Fruit fly (Drosophila melanogaster) whole organism, embryonic: ENCODE measurements around the gene Dtg.
A peak's percentile ranks its signal among the peaks of the same experiment; 100 is the strongest.

Experiments used
- Atf6 ChIP-seq: fragments of 200-800 bp; sonication (Bioruptor generic); IDR thresholded peaks from 2 replicates; pipeline ENCODE4 v1.3.6; 2022; ENCODE audit warnings: missing biosample characterization, missing genetic modification characterization
- Bgb ChIP-seq: fragments of 200-800 bp; sonication (Bioruptor generic); IDR thresholded peaks from 2 replicates; pipeline ENCODE4 v1.3.6; 2022; ENCODE audit warnings: missing biosample characterization, missing genetic modification characterization; ENCODE audit not compliant: partially characterized antibody
- CG10209 ChIP-seq: fragments of 200-800 bp; sonication (Bioruptor generic); optimal IDR thresholded peaks from 3 replicates; lab custom pipeline; 2017; ENCODE audit warnings: missing biosample characterization, mild to moderate bottlenecking, missing genetic modification characterization, missing genetic modification reagents
- CG10321 ChIP-seq: fragments of 200-800 bp; sonication (Bioruptor generic); IDR thresholded peaks from 2 replicates; pipeline ENCODE4 v1.3.6; 2022; ENCODE audit warnings: missing biosample characterization, missing genetic modification characterization
- CG10565 ChIP-seq: fragments of 200-800 bp; sonication (Bioruptor generic); optimal IDR thresholded peaks from 3 replicates; lab custom pipeline; 2016; ENCODE audit warnings: missing biosample characterization, mild to moderate bottlenecking, missing genetic modification characterization
- CG11247 ChIP-seq: fragments of 200-800 bp; sonication (Bioruptor generic); IDR thresholded peaks from 2 replicates; pipeline ENCODE4 v1.3.6; 2022; ENCODE audit warnings: missing biosample characterization, missing genetic modification characterization
- CG12219 ChIP-seq: fragments of 200-800 bp; sonication (Bioruptor generic); optimal IDR thresholded peaks from 3 replicates; lab custom pipeline; 2018; ENCODE audit warnings: missing biosample characterization, mild to moderate bottlenecking, missing genetic modification characterization
- CG1233 ChIP-seq: fragments of 200-800 bp; sonication (Bioruptor generic); optimal IDR thresholded peaks from 4 replicates; lab custom pipeline; 2018; ENCODE audit warnings: missing biosample characterization, mild to moderate bottlenecking, missing genetic modification characterization
- CG17829 ChIP-seq: fragments of 200-800 bp; optimal IDR thresholded peaks from 2 replicates; lab custom pipeline; 2019; ENCODE audit warnings: missing biosample characterization, mild to moderate bottlenecking, missing genetic modification characterization, moderate library complexity
- CG18262 ChIP-seq: fragments of 200-800 bp; optimal IDR thresholded peaks from 3 replicates; lab custom pipeline; 2019; ENCODE audit warnings: missing biosample characterization, mild to moderate bottlenecking, missing genetic modification characterization, moderate library complexity
- CG2120 ChIP-seq: fragments of 200-800 bp; sonication (Bioruptor generic); optimal IDR thresholded peaks from 3 replicates; lab custom pipeline; 2016; ENCODE audit warnings: missing biosample characterization, missing genetic modification characterization
- CG2199 ChIP-seq: fragments of 200-800 bp; sonication (Bioruptor generic); IDR thresholded peaks from 3 replicates; pipeline ENCODE4 v1.3.6; 2022; ENCODE audit warnings: missing biosample characterization, missing genetic modification characterization
- CG2889 ChIP-seq: fragments of 200-800 bp; sonication (Bioruptor generic); IDR thresholded peaks from 3 replicates; pipeline ENCODE4 v1.3.6; 2022; ENCODE audit warnings: missing biosample characterization, missing genetic modification characterization
- CG3407 ChIP-seq: fragments of 200-800 bp; sonication (Bioruptor generic); optimal IDR thresholded peaks from 2 replicates; lab custom pipeline; 2018; ENCODE audit warnings: missing biosample characterization, mild to moderate bottlenecking, missing genetic modification characterization
- CG3838 ChIP-seq: fragments of 200-800 bp; sonication (Bioruptor generic); optimal IDR thresholded peaks from 3 replicates; lab custom pipeline; 2016; ENCODE audit warnings: missing biosample characterization, missing genetic modification characterization
- CG9876 ChIP-seq: fragments of 200-800 bp; sonication (Bioruptor generic); optimal IDR thresholded peaks from 2 replicates; lab custom pipeline; 2016; ENCODE audit warnings: missing biosample characterization, missing genetic modification characterization
- Chrac-16 ChIP-seq: fragments of 200-800 bp; sonication (Bioruptor generic); optimal IDR thresholded peaks from 3 replicates; lab custom pipeline; 2016; ENCODE audit warnings: missing biosample characterization, missing genetic modification characterization
- CkIIα-i1 ChIP-seq: fragments of 200-800 bp; sonication (Bioruptor generic); IDR thresholded peaks from 2 replicates; pipeline ENCODE4 v1.3.6; 2022; ENCODE audit warnings: missing biosample characterization, missing genetic modification characterization
- Dp ChIP-seq: fragments of 200-800 bp; sonication (Bioruptor generic); optimal IDR thresholded peaks from 2 replicates; lab custom pipeline; 2018; ENCODE audit warnings: missing biosample characterization, mild to moderate bottlenecking, missing genetic modification characterization, moderate library complexity
- HHEX ChIP-seq: fragments of 200-800 bp; sonication (Bioruptor generic); optimal IDR thresholded peaks from 3 replicates; lab custom pipeline; 2017; ENCODE audit warnings: missing biosample characterization, mild to moderate bottlenecking, missing genetic modification characterization, missing genetic modification reagents
- Hr51 ChIP-seq, 2 experiments: fragments of 200-800 bp; sonication (Bioruptor generic); optimal IDR thresholded peaks; 2 replicates in 1 of 2; 3 replicates in 1 of 2; lab custom pipeline; 2016 to 2018; ENCODE audit warnings: missing biosample characterization in 2 of 2, missing genetic modification characterization in 2 of 2, mild to moderate bottlenecking in 1 of 2, moderate library complexity in 1 of 2
- Lpt ChIP-seq: fragments of >200 bp; optimal IDR thresholded peaks from 2 replicates; lab custom pipeline; 2018; ENCODE audit warnings: missing biosample characterization, missing genetic modification characterization
- Mrtf ChIP-seq: fragments of 200-800 bp; sonication (Bioruptor generic); IDR thresholded peaks from 3 replicates; pipeline ENCODE4 v1.3.6; 2022; ENCODE audit warnings: missing biosample characterization, missing genetic modification characterization
- Nf-YB ChIP-seq: fragments of 200-800 bp; sonication (Bioruptor generic); optimal IDR thresholded peaks from 3 replicates; lab custom pipeline; 2019; ENCODE audit warnings: missing biosample characterization, mild to moderate bottlenecking, missing genetic modification characterization, moderate library complexity
- Vsx1 ChIP-seq: fragments of 200-800 bp; sonication (Bioruptor generic); optimal IDR thresholded peaks from 2 replicates; lab custom pipeline; 2017; ENCODE audit warnings: missing biosample characterization, mild to moderate bottlenecking, missing genetic modification characterization, missing genetic modification reagents
- Xrp1 ChIP-seq: fragments of 200-800 bp; sonication (Bioruptor generic); IDR thresholded peaks from 2 replicates; pipeline ENCODE4 v1.3.6; 2022; ENCODE audit warnings: missing biosample characterization, missing genetic modification characterization
- amos ChIP-seq: fragments of 200-800 bp; sonication (Bioruptor generic); IDR thresholded peaks from 2 replicates; pipeline ENCODE4 v1.3.6; 2022; ENCODE audit warnings: missing biosample characterization, missing genetic modification characterization; ENCODE audit not compliant: partially characterized antibody
- ato ChIP-seq: fragments of 200-800 bp; sonication (Bioruptor generic); IDR thresholded peaks from 2 replicates; pipeline ENCODE4 v1.3.6; 2022; ENCODE audit warnings: missing biosample characterization, missing genetic modification characterization; ENCODE audit not compliant: partially characterized antibody
- caup ChIP-seq: fragments of 200-800 bp; sonication (Bioruptor generic); optimal IDR thresholded peaks from 3 replicates; lab custom pipeline; 2017; ENCODE audit warnings: missing biosample characterization, mild to moderate bottlenecking, missing genetic modification characterization, moderate library complexity; ENCODE audit not compliant: severe bottlenecking
- da ChIP-seq: fragments of 200-800 bp; sonication (Bioruptor generic); optimal IDR thresholded peaks from 2 replicates; lab custom pipeline; 2016; ENCODE audit warnings: missing biosample characterization, missing genetic modification characterization
- dmrt99B ChIP-seq: fragments of 200-800 bp; sonication (Bioruptor generic); optimal IDR thresholded peaks from 2 replicates; lab custom pipeline; 2018; ENCODE audit warnings: missing biosample characterization, mild to moderate bottlenecking, missing genetic modification characterization, moderate library complexity
- eve ChIP-seq, 2 experiments: fragments of >200 bp; optimal IDR thresholded peaks; 2 replicates each; lab custom pipeline; 2017; ENCODE audit warnings: missing biosample characterization in 2 of 2, missing genetic modification characterization in 2 of 2
- fd64A ChIP-seq: fragments of 200-800 bp; sonication (Bioruptor generic); optimal IDR thresholded peaks from 3 replicates; lab custom pipeline; 2018; ENCODE audit warnings: missing biosample characterization, mild to moderate bottlenecking, missing genetic modification characterization
- ftz-f1 ChIP-seq: fragments of 200-800 bp; sonication (Bioruptor generic); optimal IDR thresholded peaks from 2 replicates; lab custom pipeline; 2016; ENCODE audit warnings: missing biosample characterization, missing genetic modification characterization
- gt ChIP-seq: fragments of 200-800 bp; sonication (Bioruptor generic); IDR thresholded peaks from 2 replicates; pipeline ENCODE4 v1.3.6; 2022; ENCODE audit warnings: missing biosample characterization, missing genetic modification characterization
- hb ChIP-seq: fragments of 200-800 bp; sonication (Bioruptor generic); IDR thresholded peaks from 3 replicates; pipeline ENCODE4 v1.3.6; 2022; ENCODE audit warnings: missing biosample characterization, missing genetic modification characterization; ENCODE audit not compliant: partially characterized antibody
- hbn ChIP-seq: fragments of 200-800 bp; sonication (Bioruptor generic); IDR thresholded peaks from 2 replicates; pipeline ENCODE4 v1.3.6; 2022; ENCODE audit warnings: missing biosample characterization, missing genetic modification characterization; ENCODE audit not compliant: partially characterized antibody
- lilli ChIP-seq: fragments of 200-800 bp; sonication (Bioruptor generic); optimal IDR thresholded peaks from 3 replicates; lab custom pipeline; 2016; ENCODE audit warnings: missing biosample characterization, missing genetic modification characterization
- luna ChIP-seq: fragments of 200-800 bp; sonication (Bioruptor generic); optimal IDR thresholded peaks from 2 replicates; lab custom pipeline; 2016; ENCODE audit warnings: missing biosample characterization, missing genetic modification characterization
- onecut ChIP-seq: fragments of 200-800 bp; sonication (Bioruptor generic); IDR thresholded peaks from 2 replicates; pipeline ENCODE4 v1.3.6; 2022; ENCODE audit warnings: missing biosample characterization, missing genetic modification characterization
- peb ChIP-seq: fragments of 200-800 bp; sonication (Bioruptor generic); IDR thresholded peaks from 2 replicates; pipeline ENCODE4 v1.3.6; 2022; ENCODE audit warnings: missing biosample characterization, missing genetic modification characterization
- run ChIP-seq: fragments of 200-800 bp; sonication (Bioruptor generic); optimal IDR thresholded peaks from 3 replicates; lab custom pipeline; 2018; ENCODE audit warnings: missing biosample characterization, mild to moderate bottlenecking, missing genetic modification characterization
- schlank ChIP-seq: fragments of 200-800 bp; sonication (Bioruptor generic); optimal IDR thresholded peaks from 2 replicates; lab custom pipeline; 2018; ENCODE audit warnings: missing biosample characterization, mild to moderate bottlenecking, missing genetic modification characterization
- scrt ChIP-seq: fragments of 200-800 bp; sonication (Bioruptor generic); optimal IDR thresholded peaks from 2 replicates; lab custom pipeline; 2018; ENCODE audit warnings: missing biosample characterization, mild to moderate bottlenecking, missing genetic modification characterization, moderate library complexity
- sens ChIP-seq: fragments of 200-800 bp; sonication (Bioruptor generic); peaks from one replicate; lab custom pipeline; 2016; ENCODE audit warnings: missing biosample characterization, missing genetic modification characterization
- sima ChIP-seq: fragments of 200-800 bp; sonication (Bioruptor generic); optimal IDR thresholded peaks from 2 replicates; lab custom pipeline; 2016; ENCODE audit warnings: missing biosample characterization, missing genetic modification characterization
- ssp ChIP-seq: fragments of 200-800 bp; sonication (Bioruptor generic); IDR thresholded peaks from 2 replicates; pipeline ENCODE4 v1.3.6; 2022; ENCODE audit warnings: missing biosample characterization, missing genetic modification characterization
- toy ChIP-seq: fragments of 200-800 bp; sonication (Bioruptor generic); IDR thresholded peaks from 2 replicates; pipeline ENCODE4 v1.3.6; 2022; ENCODE audit warnings: missing biosample characterization, missing genetic modification characterization
- trem ChIP-seq: fragments of 200-800 bp; optimal IDR thresholded peaks from 3 replicates; lab custom pipeline; 2019; ENCODE audit warnings: missing biosample characterization, mild to moderate bottlenecking, missing genetic modification characterization, moderate library complexity
- wor ChIP-seq: fragments of 200-800 bp; sonication (Bioruptor generic); IDR thresholded peaks from 2 replicates; pipeline ENCODE4 v1.3.6; 2022; ENCODE audit warnings: missing biosample characterization, missing genetic modification characterization
- zf30C ChIP-seq: fragments of 200-800 bp; sonication (Bioruptor generic); optimal IDR thresholded peaks from 3 replicates; lab custom pipeline; 2018; ENCODE audit warnings: missing biosample characterization, mild to moderate bottlenecking, missing genetic modification characterization

Dtg gene

dm6 chr3R:12627691-12628148 lies 20.1 kb upstream of the Dtg start, which contains the start of the genes Vha55 and Snx3 (continued):
- TF ChIP-seq ssp: no peak
- TF ChIP-seq CG1233 (GFP tag; lab: Kevin White, UChicago): peak; percentile 32
- TF ChIP-seq schlank (tag; lab: Kevin White, UChicago): no peak
- no peak for TF ChIP-seq amos (GFP tag; lab: Robert Waterston, UW)
- TF ChIP-seq CG11247 (GFP tag; lab: Robert Waterston, UW): no peak
- TF ChIP-seq CG10209 (GFP tag; lab: Kevin White, UChicago): peak; percentile 55
- TF ChIP-seq Mrtf (GFP tag; lab: Robert Waterston, UW): no peak
- peak; percentile 36 for TF ChIP-seq sima (GFP tag; lab: Kevin White, UChicago)
- TF ChIP-seq CG3838: peak; percentile 1
- TF ChIP-seq CG9876 (GFP tag; lab: Kevin White, UChicago): peak; percentile 89
- TF ChIP-seq CG12219 (GFP tag; lab: Kevin White, UChicago): no peak
- peak; percentile 3 for TF ChIP-seq run (tag; lab: Kevin White, UChicago)
- no peak for TF ChIP-seq ato (GFP tag; lab: Robert Waterston, UW)
- no peak for TF ChIP-seq CG2889
- no peak for TF ChIP-seq CG10565 (GFP tag; lab: Kevin White, UChicago)
- TF ChIP-seq wor (GFP tag; lab: Robert Waterston, UW): no peak
- TF ChIP-seq CG17829 (tag; lab: Kevin White, UChicago): peak; percentile 82
- no peak for TF ChIP-seq scrt (GFP tag; lab: Kevin White, UChicago)
- TF ChIP-seq trem: peak; percentile 91
- peak; percentile 23 for TF ChIP-seq CG18262
- TF ChIP-seq peb (GFP tag; lab: Robert Waterston, UW): no peak
- peak; percentile 48 for TF ChIP-seq Nf-YB (GFP tag; lab: Kevin White, UChicago)
- TF ChIP-seq onecut: peak; percentile 37
- peak; percentile 78 for TF ChIP-seq caup (GFP tag; lab: Kevin White, UChicago)
- TF ChIP-seq zf30C: no peak
- peak; percentile 72 for TF ChIP-seq luna (GFP tag; lab: Kevin White, UChicago)
- TF ChIP-seq Xrp1 (GFP tag; lab: Robert Waterston, UW): no peak
- peak; percentile 23 to 81 for TF ChIP-seq Hr51 (GFP tag; optimal IDR thresholded peaks at IDR 0.05; lab: Kevin White, UChicago)
- TF ChIP-seq fd64A (GFP tag; lab: Kevin White, UChicago): no peak
- TF ChIP-seq eve (GFP tag; optimal IDR thresholded peaks at IDR 0.05; lab: Kevin White, UChicago): no peak
- no peak for TF ChIP-seq gt (GFP tag; lab: Robert Waterston, UW)
- no peak for TF ChIP-seq Lpt (GFP tag; lab: Kevin White, UChicago)
- no peak for TF ChIP-seq hbn
- TF ChIP-seq hb (GFP tag; lab: Robert Waterston, UW): no peak
- peak; percentile 94 for TF ChIP-seq CG2120 (GFP tag; lab: Kevin White, UChicago)
- peak; percentile 16 for TF ChIP-seq HHEX
- no peak for TF ChIP-seq Bgb (GFP tag; lab: Robert Waterston, UW)
- no peak for TF ChIP-seq dmrt99B (tag; lab: Kevin White, UChicago)
- no peak for TF ChIP-seq Vsx1 (GFP tag; lab: Kevin White, UChicago)
- no peak for TF ChIP-seq CG10321 (GFP tag; lab: Robert Waterston, UW)
- peak; percentile 83 for TF ChIP-seq lilli
- peak; percentile 59 for TF ChIP-seq Chrac-16
- peak; percentile 67 for TF ChIP-seq Dp (GFP tag; lab: Kevin White, UChicago)
- TF ChIP-seq CG3407: no peak
- peak; percentile 78 for TF ChIP-seq ftz-f1 (GFP tag; lab: Kevin White, UChicago)
- TF ChIP-seq Atf6 (GFP tag; lab: Robert Waterston, UW): no peak
- TF ChIP-seq CkIIα-i1 (GFP tag; lab: Robert Waterston, UW): no peak
- no peak for TF ChIP-seq toy (GFP tag; lab: Robert Waterston, UW)
- peak; percentile 92 for TF ChIP-seq sens (GFP tag; lab: Kevin White, UChicago)
- no peak for TF ChIP-seq CG2199
- peak; percentile 39 for TF ChIP-seq da (GFP tag; lab: Kevin White, UChicago)
